Fruit fly (Drosophila melanogaster) whole organism, prepupa: ENCODE results near the gene Spec2.

Experiments used
- CG3919 ChIP-seq: fragments of 200-800 bp; sonication (Bioruptor generic); optimal IDR thresholded peaks from 3 replicates; lab custom pipeline; 2016; ENCODE audit warnings: missing biosample characterization, missing genetic modification characterization
- Eip75B ChIP-seq: fragments of 200-800 bp; sonication (Bioruptor generic); optimal IDR thresholded peaks from 3 replicates; lab custom pipeline; 2016; ENCODE audit warnings: missing biosample characterization, missing genetic modification characterization
- Hr39 ChIP-seq: fragments of 200-800 bp; sonication (Bioruptor generic); optimal IDR thresholded peaks from 2 replicates; lab custom pipeline; 2016; ENCODE audit warnings: missing biosample characterization, missing genetic modification characterization
- Sox14 ChIP-seq: fragments of 200-800 bp; sonication (Bioruptor generic); optimal IDR thresholded peaks from 3 replicates; lab custom pipeline; 2016; ENCODE audit warnings: missing biosample characterization, missing genetic modification characterization
- dsx ChIP-seq: fragments of 200-800 bp; optimal IDR thresholded peaks from 3 replicates; lab custom pipeline; 2019; ENCODE audit warnings: missing biosample characterization, mild to moderate bottlenecking, missing genetic modification characterization, moderate library complexity; ENCODE audit not compliant: poor library complexity, severe bottlenecking
- fd59A ChIP-seq: fragments of 200-800 bp; sonication (Bioruptor generic); optimal IDR thresholded peaks from 2 replicates; lab custom pipeline; 2017; ENCODE audit warnings: missing biosample characterization, mild to moderate bottlenecking, missing genetic modification characterization, missing genetic modification reagents

- TF ChIP-seq Eip75B (GFP tag; lab: Kevin White, UChicago), result peak; percentile 25
- TF ChIP-seq Sox14 (GFP tag; lab: Kevin White, UChicago), result no peak
- TF ChIP-seq CG3919 (GFP tag; lab: Kevin White, UChicago), result no peak
- no peak for TF ChIP-seq Hr39 (GFP tag; lab: Kevin White, UChicago)
- no peak for TF ChIP-seq dsx (GFP tag; lab: Kevin White, UChicago)
- no peak for TF ChIP-seq fd59A (GFP tag; lab: Kevin White, UChicago)
These were observed 35.3 kb upstream of the Spec2 start for dm6 chr3R:5658984-5659802.
